Fruit fly (Drosophila melanogaster): Measurements from ENCODE around the gene Vps16A.

Gene Vps16A

DNA sequence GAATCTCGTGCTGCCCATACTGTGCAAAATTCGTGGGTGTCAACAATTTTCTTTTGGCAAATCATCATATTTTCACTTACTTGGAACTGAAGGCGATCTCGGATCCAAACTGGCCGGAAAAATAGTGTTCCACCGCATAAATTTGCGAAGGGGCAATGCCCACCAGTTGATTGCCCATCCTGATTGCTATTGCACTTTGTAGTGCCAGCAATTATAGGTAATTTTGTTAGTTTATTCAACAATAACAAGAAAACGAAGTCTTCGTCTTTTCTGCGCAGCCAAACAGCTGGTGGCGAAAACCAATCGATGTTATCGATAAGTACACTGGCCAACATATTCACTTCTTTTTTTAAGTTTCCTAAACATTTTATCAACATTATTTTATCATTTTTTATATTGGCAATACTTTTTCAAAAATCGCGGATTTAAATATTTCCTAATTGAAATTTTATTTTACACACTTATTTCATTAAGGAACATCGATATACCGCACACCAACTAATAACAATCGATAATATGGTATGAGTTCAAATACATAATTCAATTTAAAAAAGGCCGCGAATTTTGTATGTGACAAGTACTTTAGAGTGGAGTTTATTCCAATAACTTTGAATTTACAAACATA is 21.1 kb upstream of the Vps16A start, which contains the start of gene Vps15 (continued):
- TF ChIP-seq wdn (GFP tag; IDR thresholded peaks at IDR 0.05) (peak; percentile 58; the same call in 1 of the 2 replicates), bcd (GFP tag; optimal IDR thresholded peaks at IDR 0.05) (peak; percentile 51), oc (tag; optimal IDR thresholded peaks at IDR 0.05) (peak; percentile 72), lola (GFP tag; optimal IDR thresholded peaks at IDR 0.05) (peak in 1 of 3 experiments; percentile 77), shn (GFP tag; optimal IDR thresholded peaks at IDR 0.05) (peak; percentile 1), slp2 (GFP tag; optimal IDR thresholded peaks at IDR 0.05) (peak; percentile 65), hbn (GFP tag; IDR thresholded peaks at IDR 0.05; ENCODE audit: partially characterized antibody) (peak; percentile 91), Vsx1 (GFP tag; optimal IDR thresholded peaks at IDR 0.05) (peak; percentile 24), ase (GFP tag; IDR thresholded peaks at IDR 0.05) (peak; percentile 52; the same call in 1 of the 3 replicates), vnd (GFP tag; IDR thresholded peaks at IDR 0.05; ENCODE audit: partially characterized antibody) (peak; percentile 84), rib (GFP tag; IDR thresholded peaks at IDR 0.05) (no peak), Trl (optimal IDR thresholded peaks at IDR 0.05) (no peak), Trl (GFP tag; optimal IDR thresholded peaks at IDR 0.05) (peak; percentile 57), lab (GFP tag; optimal IDR thresholded peaks at IDR 0.05) (peak; percentile 85), CG9932 (GFP tag; IDR thresholded peaks at IDR 0.05) (peak; percentile 79), psq (GFP tag; optimal IDR thresholded peaks at IDR 0.05) (peak; percentile 15), Dp (GFP tag; optimal IDR thresholded peaks at IDR 0.05) (peak; percentile 91), CG2120 (GFP tag; optimal IDR thresholded peaks at IDR 0.05) (peak; percentile 88), Rx (GFP tag; IDR thresholded peaks at IDR 0.05) (peak; percentile 40; the same call in 1 of the 2 replicates), CG4617 (GFP tag; optimal IDR thresholded peaks at IDR 0.05; ENCODE audit: borderline replicate concordance) (peak; percentile 46), Dref (GFP tag; IDR thresholded peaks at IDR 0.05) (peak; percentile 75), Fer3 (tag; optimal IDR thresholded peaks at IDR 0.05) (peak; percentile 82), tgo (GFP tag; IDR thresholded peaks at IDR 0.05) (peak; percentile 65; the same call in 2 of the 3 replicates), tap (tag; optimal IDR thresholded peaks at IDR 0.05) (peak; percentile 65), tx (GFP tag; optimal IDR thresholded peaks at IDR 0.05) (peak; percentile 29), trh (GFP tag; optimal IDR thresholded peaks at IDR 0.05) (no peak), Myb (GFP tag; optimal IDR thresholded peaks at IDR 0.05) (peak; percentile 18), CG8089 (GFP tag; optimal IDR thresholded peaks at IDR 0.05) (no peak), CG12659 (GFP tag; optimal IDR thresholded peaks at IDR 0.05) (peak; percentile 79), dpn (GFP tag; optimal IDR thresholded peaks at IDR 0.05) (peak; percentile 50 to 72), fd96Cb (tag; optimal IDR thresholded peaks at IDR 0.05) (peak; percentile 71), CG17361 (GFP tag; IDR thresholded peaks at IDR 0.05) (peak; percentile 73), Hr78 (GFP tag; optimal IDR thresholded peaks at IDR 0.05) (peak in 1 of 2 experiments; percentile 49), Adf1 (GFP tag; IDR thresholded peaks at IDR 0.05) (no peak), CG6765 (GFP tag; optimal IDR thresholded peaks at IDR 0.05) (peak; percentile 47), CG30020 (tag; optimal IDR thresholded peaks at IDR 0.05) (peak; percentile 57), CG17802 (tag; optimal IDR thresholded peaks at IDR 0.05) (peak; percentile 21), cad (GFP tag; optimal IDR thresholded peaks at IDR 0.05) (no peak), CG8359 (GFP tag; optimal IDR thresholded peaks at IDR 0.05; ENCODE audit: borderline replicate concordance) (no peak), CG34224 (GFP tag; IDR thresholded peaks at IDR 0.05; ENCODE audit: partially characterized antibody) (peak; percentile 95), CG7963 (GFP tag; IDR thresholded peaks at IDR 0.05; ENCODE audit: partially characterized antibody) (peak; percentile 70), peb (GFP tag; IDR thresholded peaks at IDR 0.05) (peak; percentile 62; the same call in 1 of the 2 replicates), CG10565 (GFP tag; optimal IDR thresholded peaks at IDR 0.05) (no peak), kah (GFP tag; optimal IDR thresholded peaks at IDR 0.05) (no peak), bowl (GFP tag; IDR thresholded peaks at IDR 0.05) (no peak), ewg (GFP tag; optimal IDR thresholded peaks at IDR 0.05) (peak; percentile 78), Jarid2 (GFP tag; optimal IDR thresholded peaks at IDR 0.05) (no peak), aop (GFP tag; IDR thresholded peaks at IDR 0.05) (no peak), Ssrp (tag; optimal IDR thresholded peaks at IDR 0.05) (peak; percentile 65)
